Fruit fly (Drosophila melanogaster) ovary, adult (tissue): Measurements from ENCODE around the gene CG34175.

Source experiments
- CG17801 ChIP-seq: fragments of 200-800 bp; optimal IDR thresholded peaks from 2 replicates; lab custom pipeline; 2019; ENCODE audit warnings: missing biosample characterization, mild to moderate bottlenecking, missing genetic modification characterization, moderate library complexity; ENCODE audit not compliant: partially characterized antibody

The CG34175 gene

dm6 chr2L:3397594-3398073, at the start of gene CG34175:
CG34175 (plus strand) TSS chr2L:3398023.
- no peak for TF ChIP-seq CG17801

DNA sequence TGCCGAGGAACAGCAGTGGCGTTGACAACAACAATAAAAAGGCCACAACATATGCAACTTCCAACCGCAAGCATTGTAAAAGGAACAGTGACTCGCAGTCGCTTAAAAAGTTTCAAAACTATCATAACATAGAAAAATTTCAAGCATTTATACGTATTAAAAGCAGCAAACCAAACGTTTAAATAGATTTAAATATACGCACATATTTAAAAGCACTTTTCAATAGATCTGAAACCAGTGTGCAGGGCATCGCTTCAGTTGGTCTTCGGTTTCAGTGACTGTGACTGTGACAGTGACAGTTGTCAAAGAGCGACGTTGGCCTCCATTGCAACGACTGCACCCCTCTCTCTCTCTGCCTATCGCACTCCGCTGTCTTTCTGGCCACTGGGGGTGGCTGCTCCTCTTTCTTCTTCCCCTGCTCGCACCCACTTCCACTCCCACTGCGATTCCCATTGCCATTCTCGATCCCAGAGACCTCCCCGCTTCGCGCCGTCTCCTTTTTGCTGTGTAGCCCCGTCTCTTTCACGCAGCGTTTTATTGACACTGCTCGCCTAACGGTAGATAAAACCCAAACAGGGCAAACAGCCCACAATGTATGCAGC, 49.6 kb upstream of the CG34175 start:
- TF ChIP-seq CG17801, result peak; percentile 30

DNA sequence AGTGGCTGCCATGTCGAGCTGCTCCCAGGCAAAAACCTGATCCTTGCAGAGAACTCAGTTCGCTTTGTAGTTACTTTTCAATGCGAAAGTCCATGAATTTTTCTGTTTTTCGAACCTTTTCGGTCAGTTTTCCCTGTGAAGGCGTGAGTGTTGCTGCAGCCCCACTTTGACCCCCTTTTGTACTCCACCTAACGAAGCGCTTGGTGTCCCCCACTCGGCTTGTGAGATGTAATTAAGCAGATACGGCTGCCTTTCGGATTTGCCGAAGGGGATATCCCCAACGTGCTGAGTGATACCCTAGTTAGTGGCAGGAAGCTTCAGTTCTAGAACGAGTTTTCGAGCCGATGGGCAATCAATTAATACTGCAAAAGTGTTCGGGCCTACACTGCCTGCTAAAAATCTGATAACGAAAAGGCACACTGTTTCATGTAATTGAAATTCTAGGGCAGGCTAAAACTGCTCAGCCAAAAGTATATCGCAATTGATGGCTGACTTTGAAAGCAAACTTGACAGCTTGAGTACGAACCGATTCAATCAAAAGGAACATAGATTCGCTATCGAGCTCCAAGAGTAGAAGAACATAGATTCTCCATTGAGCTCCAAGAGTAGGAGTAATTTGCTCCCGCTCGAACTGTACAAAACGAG, 46.1 kb upstream of the CG34175 start:
- TF ChIP-seq CG17801, result no peak

dm6 chr2L:3352927-3353326, 44.9 kb upstream of the CG34175 start:
- no peak for TF ChIP-seq CG17801

- TF ChIP-seq CG17801, result no peak
These were observed 44.0 kb upstream of the CG34175 start for dm6 chr2L:3353791-3354190.

DNA sequence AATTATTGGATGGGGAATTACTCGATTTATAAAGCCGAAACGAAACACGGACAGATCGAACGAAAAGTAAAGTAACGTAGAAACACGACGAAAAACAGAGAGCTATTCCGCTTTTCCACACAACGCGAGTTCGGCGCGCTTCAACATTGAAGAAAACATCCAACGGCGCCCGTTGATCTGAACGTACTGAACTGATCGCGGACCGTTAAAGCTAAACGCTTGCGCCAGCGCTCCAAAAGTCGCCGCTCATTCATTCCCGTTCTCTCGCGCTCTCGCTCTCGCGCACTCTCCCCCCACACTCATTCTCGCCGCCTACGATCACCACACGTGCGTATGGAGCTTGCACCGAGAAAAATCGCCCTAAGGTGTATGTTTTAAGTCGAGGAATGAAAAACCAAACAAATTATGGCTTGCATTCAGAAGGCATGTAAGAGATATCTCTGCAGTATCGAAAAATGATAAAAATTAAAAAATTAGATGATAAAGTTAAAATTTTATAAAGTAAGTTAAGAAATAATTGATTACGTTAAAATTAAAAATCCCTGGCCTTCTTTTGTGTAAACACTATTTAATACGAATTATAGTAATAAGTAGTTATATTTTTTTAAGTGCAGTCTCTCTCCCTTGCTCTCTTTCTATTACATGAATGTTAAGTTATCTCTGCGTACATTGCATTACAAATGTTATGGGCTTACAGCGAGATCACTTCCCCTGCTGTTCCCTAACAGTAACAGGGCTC, 43.0 kb upstream of the CG34175 start, which contains the start of gene E23:
Gene E23 (minus strand): TSS at position 188 of the 739 bp plus-strand sequence.
- peak; percentile 93 for TF ChIP-seq CG17801

DNA sequence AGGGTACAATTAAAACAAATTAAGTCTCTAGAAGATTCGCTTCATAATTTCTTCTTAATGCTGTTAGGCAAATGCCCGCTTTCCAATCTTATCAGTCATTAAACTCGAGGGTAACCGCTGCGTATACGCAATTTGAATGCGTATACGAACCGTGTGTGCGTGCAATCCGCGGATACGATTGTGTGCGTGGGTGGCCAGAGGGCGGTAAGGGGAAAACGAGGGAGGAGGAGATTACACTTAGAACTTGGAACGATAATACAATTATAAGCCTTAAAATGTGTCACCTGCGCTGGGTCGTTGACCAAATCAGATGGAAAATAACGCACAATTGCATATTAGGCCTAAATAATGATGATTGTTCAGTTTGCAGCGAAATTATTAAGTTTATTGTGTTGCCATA, 42.0 kb upstream of the CG34175 start:
- no peak for TF ChIP-seq CG17801

DNA sequence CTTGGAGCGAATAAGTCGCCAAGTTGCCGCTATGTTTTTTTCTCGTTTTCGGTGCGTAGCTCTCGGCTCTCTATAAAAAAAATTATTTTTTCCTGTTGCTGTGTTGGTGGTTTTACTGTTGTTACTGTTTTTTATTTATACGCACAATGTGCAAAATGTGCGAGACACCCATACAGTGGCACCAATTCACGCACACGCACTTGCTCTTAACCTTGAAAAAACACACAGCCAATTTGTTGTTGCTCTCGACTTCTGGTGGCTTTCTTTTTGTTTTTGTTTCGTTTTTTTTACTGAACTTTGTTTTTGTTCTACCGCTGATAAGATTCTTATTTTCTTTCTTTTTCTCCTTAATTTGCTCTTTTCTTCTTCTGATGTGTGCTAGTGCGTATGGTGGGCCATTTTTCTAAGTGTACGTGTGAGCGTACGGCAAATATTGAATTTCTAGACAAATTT, 41.6 kb upstream of the CG34175 start:
- TF ChIP-seq CG17801, result no peak

DNA sequence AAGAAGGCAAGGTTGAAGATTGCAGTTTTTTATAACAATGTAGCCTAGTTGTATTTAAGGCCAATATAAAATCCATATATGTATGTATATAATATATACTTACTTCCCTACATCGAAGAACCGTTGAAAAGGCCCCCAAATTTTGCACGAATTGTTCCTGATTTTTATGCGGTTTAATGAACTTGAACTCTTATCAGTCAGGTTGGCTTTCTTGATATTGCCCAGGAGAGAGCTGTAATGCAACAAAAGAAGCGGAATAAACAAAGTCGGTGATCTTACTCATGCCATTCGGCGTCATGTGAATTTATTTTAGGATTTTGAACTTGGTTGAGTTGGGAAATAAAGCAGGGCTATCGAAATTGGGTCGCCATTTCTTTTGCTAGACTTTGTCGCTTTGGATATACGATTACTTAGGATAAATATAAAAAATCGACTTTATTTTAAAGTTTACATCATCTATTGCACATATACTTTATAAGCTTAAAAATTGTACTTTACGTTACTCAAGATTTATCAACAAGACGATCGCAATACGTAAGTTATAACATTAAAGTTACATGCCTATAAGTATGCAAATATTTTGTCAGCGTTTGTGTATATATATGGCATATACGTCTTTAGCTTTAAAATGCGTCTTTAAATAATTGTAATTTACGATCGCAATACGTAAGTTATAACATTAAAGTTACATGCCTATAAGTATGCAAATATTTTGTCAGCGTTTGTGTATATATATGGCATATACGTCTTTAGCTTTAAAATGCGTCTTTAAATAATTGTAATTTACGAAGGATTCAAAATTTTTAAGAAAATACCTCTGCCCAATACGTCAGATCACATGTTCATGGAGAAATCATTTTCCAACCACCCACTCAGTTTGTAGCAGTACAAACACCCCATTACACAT, 40.8 kb upstream of the CG34175 start, which contains the start of gene CG8838:
Gene CG8838 (plus strand): TSS at position 857 of the 907 bp plus-strand sequence.
- TF ChIP-seq CG17801, result no peak

- TF ChIP-seq CG17801, result no peak
These were observed 36.0 kb upstream of the CG34175 start for dm6 chr2L:3361821-3362220.

DNA sequence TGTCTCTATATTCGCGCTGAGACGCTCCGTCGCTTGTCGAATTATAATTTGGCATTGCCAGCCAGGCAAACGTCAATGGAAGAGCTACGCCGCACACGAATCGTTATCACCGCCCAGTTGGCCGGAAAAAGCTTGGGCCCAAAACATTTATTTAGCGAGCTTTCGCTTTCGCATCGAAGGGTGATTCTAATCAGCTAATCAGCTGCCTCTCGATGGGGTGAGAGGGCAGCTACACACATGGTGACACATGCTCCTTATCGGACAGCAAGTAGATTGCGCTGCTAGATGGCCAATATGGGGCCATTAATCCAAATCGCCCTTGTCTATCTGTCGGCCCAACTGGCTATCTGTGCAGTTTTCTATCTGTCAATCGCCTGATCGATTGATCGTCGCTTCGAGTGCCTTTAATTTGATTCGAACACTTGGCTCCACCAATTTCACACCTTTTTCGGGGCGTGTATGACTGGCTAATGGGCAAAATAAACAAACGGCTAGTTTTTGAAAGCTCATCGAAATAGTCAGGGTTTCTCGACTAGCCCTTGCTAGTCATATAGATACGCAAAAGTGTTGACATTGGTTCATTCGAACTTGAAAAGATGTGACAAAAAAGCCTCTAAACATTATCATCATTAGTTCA, 31.7 kb upstream of the CG34175 start:
- TF ChIP-seq CG17801, result no peak

- TF ChIP-seq CG17801, result no peak
These were observed 29.4 kb upstream of the CG34175 start for dm6 chr2L:3368425-3368824.

DNA sequence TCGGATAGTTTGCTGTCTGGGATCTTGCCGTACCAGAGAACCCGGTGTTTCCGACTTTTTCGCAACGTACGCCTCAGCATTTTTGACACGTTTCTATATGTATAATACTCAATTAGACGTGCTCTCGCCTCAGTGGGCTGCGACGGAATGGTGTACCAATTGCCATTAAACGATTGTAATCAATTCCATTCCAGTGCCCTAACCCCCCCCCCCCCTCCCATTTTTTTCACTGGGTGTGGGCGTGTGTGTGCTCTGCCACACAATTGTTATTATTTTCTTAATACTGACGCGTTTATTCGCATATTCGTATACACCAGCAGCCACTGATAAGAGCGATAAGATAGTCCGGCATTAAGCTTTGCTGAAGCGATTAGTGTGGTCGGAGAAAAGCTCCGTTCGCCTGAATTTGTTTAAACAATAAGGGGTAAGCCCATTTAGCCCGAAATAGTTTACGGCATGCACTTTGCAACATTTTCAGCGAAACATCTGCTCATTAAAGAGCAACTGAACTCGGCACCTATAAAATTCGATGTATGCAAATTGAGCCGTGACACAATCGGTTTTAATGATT, 28.7 kb upstream of the CG34175 start:
- TF ChIP-seq CG17801, result no peak

DNA sequence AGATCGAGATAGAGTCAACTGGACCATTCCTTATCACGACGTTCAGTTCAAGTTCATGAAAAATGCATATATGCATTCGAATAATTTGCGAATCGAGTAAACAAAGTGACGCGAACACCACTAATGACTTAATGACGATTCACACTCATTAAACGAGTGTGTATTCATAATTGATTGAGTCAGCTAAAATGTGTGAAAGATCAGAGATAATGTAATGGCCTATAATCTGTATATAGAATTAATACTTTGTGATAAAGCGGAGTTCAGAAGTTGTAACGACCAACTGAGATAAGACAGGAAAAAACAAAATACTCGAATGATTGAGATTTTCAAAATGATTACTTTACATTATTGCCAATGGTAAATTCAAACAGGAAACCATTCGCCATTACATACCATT, 28.0 kb upstream of the CG34175 start:
- no peak for TF ChIP-seq CG17801

- TF ChIP-seq CG17801, result no peak
These were observed 26.9 kb upstream of the CG34175 start for dm6 chr2L:3370920-3371319.
